Worm (Caenorhabditis elegans): Measurements from ENCODE around the gene C33B4.2.

ce11 chrII:11353471-11353870 lies 18.5 kb downstream of the C33B4.2 start:
- TF ChIP-seq W03F9.2 (tag; optimal IDR thresholded peaks at IDR 0.05) (no peak), him-1 (tag; optimal IDR thresholded peaks at IDR 0.05) (no peak), dao-5 (tag; optimal IDR thresholded peaks at IDR 0.05) (no peak)

Data from whole organism, L4/young adult.